Worm (Caenorhabditis elegans) whole organism, young adult: ENCODE data around the gene F23F1.5.

ENCODE experiments used
- F33H1.4 ChIP-seq: fragments of 200-800 bp; sonication (Bioruptor generic); IDR thresholded peaks from 2 replicates; pipeline ENCODE4 v1.3.6; 2022; ENCODE audit warnings: missing genetic modification reagents, missing genetic modification characterization, missing compliant biosample characterization
- F37B4.10 ChIP-seq: fragments of 200-800 bp; sonication (Bioruptor generic); IDR thresholded peaks from 2 replicates; pipeline ENCODE4 v1.3.6; 2022; ENCODE audit warnings: missing genetic modification characterization, missing compliant biosample characterization
- dpl-1 ChIP-seq: fragments of 150-350 bp; optimal IDR thresholded peaks from 2 replicates; lab custom pipeline; 2014; ENCODE audit warnings: missing biosample characterization, missing genetic modification reagents, missing genetic modification characterization
- hrde-1 ChIP-seq: sonication (generic microtip); optimal IDR thresholded peaks from 2 replicates; lab custom pipeline; 2016; ENCODE audit warnings: missing genetic modification characterization, mild to moderate bottlenecking, missing compliant biosample characterization, moderate library complexity, missing genotype, missing genetic modification reagents, borderline replicate concordance
- lin-35 ChIP-seq, 3 experiments: fragments of 150-350 bp in 2 of 3; sonication (generic microtip) in 1 of 3; optimal IDR thresholded peaks; 2 replicates each; lab custom pipeline; 2014 to 2018; ENCODE audit warnings: missing biosample characterization in 3 of 3, missing genetic modification characterization in 3 of 3, missing genetic modification reagents in 3 of 3
- lsy-27 ChIP-seq: sonication (generic microtip); optimal IDR thresholded peaks from 2 replicates; lab custom pipeline; 2017; ENCODE audit warnings: missing genetic modification characterization, mild to moderate bottlenecking, missing compliant biosample characterization, antibody characterized with exemption, missing genotype, borderline replicate concordance; ENCODE audit not compliant: insufficient read depth
- madf-8 ChIP-seq: fragments of 200-800 bp; sonication (Bioruptor generic); conservative IDR thresholded peaks from 2 replicates; pipeline ENCODE4 v1.3.6; 2022; ENCODE audit warnings: missing genetic modification reagents, missing genetic modification characterization, missing compliant biosample characterization
- mxl-1 ChIP-seq: sonication (generic microtip); optimal IDR thresholded peaks from 2 replicates; lab custom pipeline; 2016; ENCODE audit warnings: missing genetic modification characterization, missing compliant biosample characterization
- nhr-27 ChIP-seq: fragments of 200-800 bp; sonication (Bioruptor generic); optimal IDR thresholded peaks from 2 replicates; lab custom pipeline; 2018; ENCODE audit warnings: mild to moderate bottlenecking, missing genetic modification characterization, moderate library complexity, missing compliant biosample characterization
- unc-62 ChIP-seq: fragments of 150-350 bp; optimal IDR thresholded peaks from 2 replicates; lab custom pipeline; 2014; ENCODE audit warnings: missing biosample characterization, missing genetic modification reagents, missing genetic modification characterization
- ztf-28 ChIP-seq: fragments of 200-800 bp; sonication (Bioruptor generic); IDR thresholded peaks from 2 replicates; pipeline ENCODE4 v1.3.6; 2022; ENCODE audit warnings: missing genetic modification reagents, missing genetic modification characterization, missing compliant biosample characterization

DNA sequence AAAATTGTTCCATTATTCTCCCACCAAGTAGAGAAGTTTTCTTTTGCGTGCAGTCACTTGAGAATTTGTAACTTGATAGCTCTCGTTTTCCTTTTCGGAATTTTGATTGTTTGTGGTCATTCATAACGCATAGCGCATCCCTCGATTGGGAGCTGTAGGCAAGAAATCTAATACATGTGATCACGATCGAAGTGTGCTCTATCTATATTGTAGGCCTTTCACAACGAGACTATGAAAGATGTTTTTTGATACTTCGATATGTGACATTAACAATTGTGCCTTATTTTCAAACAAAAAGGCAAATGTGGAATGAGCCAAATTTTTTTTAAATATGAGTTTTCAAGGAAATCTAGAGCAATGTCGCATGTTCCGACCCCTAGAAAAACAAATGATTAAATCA, 44.4 kb upstream of the F23F1.5 start:
- TF ChIP-seq lin-35 (GFP tag; optimal IDR thresholded peaks at IDR 0.05; lab: Kevin White, UChicago) (no peak), madf-8 (GFP tag; lab: Robert Waterston, UW) (no peak), hrde-1 (tag; lab: Kevin White, UChicago) (no peak), F33H1.4 (GFP tag; lab: Robert Waterston, UW) (no peak), ztf-28 (GFP tag; lab: Robert Waterston, UW) (no peak), unc-62 (GFP tag; lab: Kevin White, UChicago) (no peak), nhr-27 (tag; lab: Kevin White, UChicago) (no peak), lsy-27 (tag; lab: Kevin White, UChicago) (no peak), dpl-1 (GFP tag; lab: Kevin White, UChicago) (no peak), mxl-1 (no peak), F37B4.10 (GFP tag; lab: Robert Waterston, UW) (no peak)
